Worm (Caenorhabditis elegans) whole organism, midembryonic: ENCODE data around the gene ule-3.

Source experiments
- T22C8.4 ChIP-seq: fragments of 200-800 bp; sonication (Bioruptor generic); IDR thresholded peaks from 2 replicates; pipeline ENCODE4 v1.3.6; 2022; ENCODE audit warnings: missing genetic modification characterization, missing compliant biosample characterization
- flt-1 ChIP-seq: fragments of 200-800 bp; sonication (Bioruptor generic); IDR thresholded peaks from 2 replicates; pipeline ENCODE4 v1.3.6; 2022; ENCODE audit warnings: missing genetic modification characterization, missing compliant biosample characterization
- klf-2 ChIP-seq: fragments of 200-800 bp; sonication (Bioruptor generic); conservative IDR thresholded peaks from 2 replicates; pipeline ENCODE4 v1.3.6; 2022; ENCODE audit warnings: missing genetic modification reagents, missing genetic modification characterization, missing compliant biosample characterization
- med-1 ChIP-seq: sonication (generic microtip); optimal IDR thresholded peaks from 2 replicates; lab custom pipeline; 2017; ENCODE audit warnings: missing genetic modification characterization, mild to moderate bottlenecking, missing compliant biosample characterization, antibody characterized with exemption, missing genetic modification reagents; ENCODE audit not compliant: insufficient read depth
- ref-1 ChIP-seq: fragments of 200-800 bp; sonication (Bioruptor generic); conservative IDR thresholded peaks from 2 replicates; pipeline ENCODE4 v1.3.6; 2022; ENCODE audit warnings: missing genetic modification reagents, missing genetic modification characterization, missing compliant biosample characterization
- ztf-23 ChIP-seq: fragments of 200-800 bp; sonication (Bioruptor generic); IDR thresholded peaks from 2 replicates; pipeline ENCODE4 v1.3.6; 2022; ENCODE audit warnings: missing genetic modification reagents, missing genetic modification characterization, missing compliant biosample characterization
- ztf-29 ChIP-seq: fragments of 200-800 bp; sonication (Bioruptor generic); IDR thresholded peaks from 2 replicates; pipeline ENCODE4 v1.3.6; 2022; ENCODE audit warnings: missing genetic modification reagents, missing genetic modification characterization, missing compliant biosample characterization

DNA sequence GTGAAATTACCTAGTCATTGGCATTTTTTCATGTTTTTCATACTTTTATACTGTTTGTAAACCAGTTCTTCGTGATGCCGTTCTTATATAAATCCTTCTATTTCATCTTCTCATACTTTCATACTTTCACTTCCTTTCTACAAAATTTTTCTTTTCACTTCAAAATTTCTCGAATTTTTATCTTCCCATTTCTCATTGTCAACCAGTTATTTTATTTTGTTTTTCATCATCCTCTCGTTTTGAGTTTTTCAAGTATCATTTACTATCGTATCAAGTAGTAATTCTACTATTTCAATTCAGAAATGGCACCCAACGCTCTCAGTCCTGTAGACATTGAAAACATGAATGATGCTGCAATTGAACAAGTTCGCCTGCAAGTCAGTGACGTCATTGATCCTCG is 34.9 kb upstream of the ule-3 start, which contains the start of gene F28H7.8:
- TF ChIP-seq ref-1 (no peak), T22C8.4 (GFP tag; lab: Robert Waterston, UW) (no peak), ztf-29 (GFP tag; lab: Robert Waterston, UW) (no peak), klf-2 (no peak), med-1 (GFP tag; lab: Kevin White, UChicago) (no peak), flt-1 (GFP tag; lab: Robert Waterston, UW) (no peak), ztf-23 (GFP tag; lab: Robert Waterston, UW) (no peak)
